Fruit fly (Drosophila melanogaster) whole organism, embryonic: ENCODE data around the gene Gfat2.

ENCODE experiments used
- Adf1 ChIP-seq: fragments of 200-800 bp; sonication (Bioruptor generic); IDR thresholded peaks from 2 replicates; pipeline ENCODE4 v1.3.6; 2022; ENCODE audit warnings: missing biosample characterization, missing genetic modification characterization
- Blimp-1 ChIP-seq: fragments of 200-800 bp; sonication (Bioruptor generic); optimal IDR thresholded peaks from 3 replicates; lab custom pipeline; 2018; ENCODE audit warnings: missing biosample characterization, missing genetic modification characterization, mild to moderate bottlenecking, moderate library complexity, missing genetic modification reagents
- CG10147 ChIP-seq: fragments of 200-800 bp; sonication (Bioruptor generic); optimal IDR thresholded peaks from 2 replicates; lab custom pipeline; 2019; ENCODE audit warnings: missing biosample characterization, mild to moderate bottlenecking, missing genetic modification characterization, moderate library complexity
- CG11398 ChIP-seq: fragments of 200-800 bp; sonication (Bioruptor generic); optimal IDR thresholded peaks from 2 replicates; lab custom pipeline; 2016; ENCODE audit warnings: missing biosample characterization, missing genetic modification characterization
- CG1233 ChIP-seq: fragments of 200-800 bp; sonication (Bioruptor generic); optimal IDR thresholded peaks from 4 replicates; lab custom pipeline; 2018; ENCODE audit warnings: missing biosample characterization, mild to moderate bottlenecking, missing genetic modification characterization
- CG13775 ChIP-seq: fragments of 200-800 bp; sonication (Bioruptor generic); optimal IDR thresholded peaks from 3 replicates; lab custom pipeline; 2017; ENCODE audit warnings: missing biosample characterization, mild to moderate bottlenecking, missing genetic modification characterization
- CG14667 ChIP-seq: fragments of 200-800 bp; sonication (Bioruptor generic); IDR thresholded peaks from 2 replicates; pipeline ENCODE4 v1.3.6; 2022; ENCODE audit warnings: missing biosample characterization, missing genetic modification characterization
- CG15011 ChIP-seq: fragments of 200-800 bp; sonication (Bioruptor generic); optimal IDR thresholded peaks from 3 replicates; lab custom pipeline; 2018; ENCODE audit warnings: missing biosample characterization, mild to moderate bottlenecking, missing genetic modification characterization
- CG15073 ChIP-seq: fragments of 200-800 bp; sonication (Bioruptor generic); optimal IDR thresholded peaks from 2 replicates; lab custom pipeline; 2016; ENCODE audit warnings: missing biosample characterization, missing genetic modification characterization
- CG15601 ChIP-seq: fragments of 200-800 bp; sonication (Bioruptor generic); optimal IDR thresholded peaks from 3 replicates; lab custom pipeline; 2019; ENCODE audit warnings: missing biosample characterization, mild to moderate bottlenecking, missing genetic modification characterization, moderate library complexity
- CG1647 ChIP-seq: fragments of 200-800 bp; sonication (Bioruptor generic); optimal IDR thresholded peaks from 3 replicates; lab custom pipeline; 2016; ENCODE audit warnings: missing biosample characterization, missing genetic modification characterization
- CG17385 ChIP-seq: fragments of 200-800 bp; sonication (Bioruptor generic); optimal IDR thresholded peaks from 3 replicates; lab custom pipeline; 2018; ENCODE audit warnings: missing biosample characterization, mild to moderate bottlenecking, missing genetic modification characterization
- CG2712 ChIP-seq: fragments of 200-800 bp; optimal IDR thresholded peaks from 3 replicates; lab custom pipeline; 2019; ENCODE audit warnings: missing biosample characterization, mild to moderate bottlenecking, missing genetic modification characterization, moderate library complexity
- CG2889 ChIP-seq: fragments of 200-800 bp; sonication (Bioruptor generic); IDR thresholded peaks from 3 replicates; pipeline ENCODE4 v1.3.6; 2022; ENCODE audit warnings: missing biosample characterization, missing genetic modification characterization
- CG30403 ChIP-seq: fragments of 200-800 bp; sonication (Bioruptor generic); optimal IDR thresholded peaks from 3 replicates; lab custom pipeline; 2016; ENCODE audit warnings: missing biosample characterization, missing genetic modification characterization
- CG31388 ChIP-seq: fragments of 200-800 bp; sonication (Bioruptor generic); optimal IDR thresholded peaks from 2 replicates; lab custom pipeline; 2016; ENCODE audit warnings: missing biosample characterization, missing genetic modification characterization
- CG33557 ChIP-seq: fragments of 200-800 bp; sonication (Bioruptor generic); optimal IDR thresholded peaks from 2 replicates; lab custom pipeline; 2019; ENCODE audit warnings: missing biosample characterization, mild to moderate bottlenecking, missing genetic modification characterization, moderate library complexity
- CG3407 ChIP-seq: fragments of 200-800 bp; sonication (Bioruptor generic); optimal IDR thresholded peaks from 2 replicates; lab custom pipeline; 2018; ENCODE audit warnings: missing biosample characterization, mild to moderate bottlenecking, missing genetic modification characterization
- CG34224 ChIP-seq: fragments of 200-800 bp; sonication (Bioruptor generic); IDR thresholded peaks from 3 replicates; pipeline ENCODE4 v1.3.6; 2022; ENCODE audit warnings: missing biosample characterization, missing genetic modification characterization; ENCODE audit not compliant: partially characterized antibody
- CG3995 ChIP-seq: fragments of 200-800 bp; sonication (Bioruptor generic); optimal IDR thresholded peaks from 3 replicates; lab custom pipeline; 2016; ENCODE audit warnings: missing biosample characterization, missing genetic modification characterization
- CG4282 ChIP-seq: fragments of 200-800 bp; sonication (Bioruptor generic); optimal IDR thresholded peaks from 2 replicates; lab custom pipeline; 2016; ENCODE audit warnings: missing biosample characterization, missing genetic modification characterization
- CG4360 ChIP-seq: fragments of 200-800 bp; sonication (Bioruptor generic); IDR thresholded peaks from 2 replicates; pipeline ENCODE4 v1.3.6; 2022; ENCODE audit warnings: missing biosample characterization, missing genetic modification characterization
- CG4854 ChIP-seq: fragments of 200-800 bp; sonication (Bioruptor generic); optimal IDR thresholded peaks from 2 replicates; lab custom pipeline; 2016; ENCODE audit warnings: missing biosample characterization, missing genetic modification characterization, inconsistent platforms
- CG6683 ChIP-seq: fragments of 200-800 bp; sonication (Bioruptor generic); optimal IDR thresholded peaks from 2 replicates; lab custom pipeline; 2017; ENCODE audit warnings: missing biosample characterization, mild to moderate bottlenecking, missing genetic modification characterization, missing genetic modification reagents
- CG7839 ChIP-seq: fragments of 200-800 bp; sonication (Bioruptor generic); optimal IDR thresholded peaks from 3 replicates; lab custom pipeline; 2018; ENCODE audit warnings: missing biosample characterization, mild to moderate bottlenecking, missing genetic modification characterization, moderate library complexity
- CG9727 ChIP-seq: fragments of 200-800 bp; sonication (Bioruptor generic); optimal IDR thresholded peaks from 3 replicates; lab custom pipeline; 2017; ENCODE audit warnings: missing biosample characterization, mild to moderate bottlenecking, missing genetic modification characterization
- Chrac-16 ChIP-seq: fragments of 200-800 bp; sonication (Bioruptor generic); optimal IDR thresholded peaks from 3 replicates; lab custom pipeline; 2016; ENCODE audit warnings: missing biosample characterization, missing genetic modification characterization
- CkIIα-i1 ChIP-seq: fragments of 200-800 bp; sonication (Bioruptor generic); IDR thresholded peaks from 2 replicates; pipeline ENCODE4 v1.3.6; 2022; ENCODE audit warnings: missing biosample characterization, missing genetic modification characterization
- HmgD ChIP-seq: fragments of 200-800 bp; sonication (Bioruptor generic); optimal IDR thresholded peaks from 3 replicates; lab custom pipeline; 2016; ENCODE audit warnings: missing biosample characterization, missing genetic modification characterization
- Hmr ChIP-seq: fragments of 200-800 bp; sonication (Bioruptor generic); optimal IDR thresholded peaks from 3 replicates; lab custom pipeline; 2017; ENCODE audit warnings: mild to moderate bottlenecking, missing biosample characterization, missing genetic modification reagents, missing genetic modification characterization
- Max ChIP-seq: fragments of 200-800 bp; sonication (Bioruptor generic); optimal IDR thresholded peaks from 2 replicates; lab custom pipeline; 2016; ENCODE audit warnings: missing biosample characterization, mild to moderate bottlenecking, missing genetic modification characterization
- Oli ChIP-seq: fragments of 200-800 bp; sonication (Bioruptor generic); optimal IDR thresholded peaks from 2 replicates; lab custom pipeline; 2018; ENCODE audit warnings: missing biosample characterization, mild to moderate bottlenecking, missing genetic modification characterization, moderate library complexity
- abd-A ChIP-seq: fragments of 200-800 bp; sonication (Bioruptor generic); optimal IDR thresholded peaks from 3 replicates; lab custom pipeline; 2019; ENCODE audit warnings: missing biosample characterization, mild to moderate bottlenecking, missing genetic modification characterization, moderate library complexity
- ara ChIP-seq: fragments of 200-800 bp; sonication (Bioruptor generic); IDR thresholded peaks from 2 replicates; pipeline ENCODE4 v1.3.6; 2022; ENCODE audit warnings: missing biosample characterization, missing genetic modification characterization
- eve ChIP-seq, 2 experiments: fragments of >200 bp; optimal IDR thresholded peaks; 2 replicates each; lab custom pipeline; 2017; ENCODE audit warnings: missing biosample characterization in 2 of 2, missing genetic modification characterization in 2 of 2
- fd96Cb ChIP-seq: fragments of 200-800 bp; sonication (Bioruptor generic); optimal IDR thresholded peaks from 2 replicates; lab custom pipeline; 2018; ENCODE audit warnings: missing biosample characterization, mild to moderate bottlenecking, missing genetic modification characterization, moderate library complexity
- fu2 ChIP-seq: fragments of 200-800 bp; sonication (Bioruptor generic); optimal IDR thresholded peaks from 2 replicates; lab custom pipeline; 2016; ENCODE audit warnings: missing biosample characterization, missing genetic modification characterization
- gcm ChIP-seq: fragments of 200-800 bp; sonication (Bioruptor generic); optimal IDR thresholded peaks from 2 replicates; lab custom pipeline; 2019; ENCODE audit warnings: missing biosample characterization, mild to moderate bottlenecking, missing genetic modification characterization, moderate library complexity
- grau ChIP-seq: fragments of 200-800 bp; optimal IDR thresholded peaks from 3 replicates; lab custom pipeline; 2019; ENCODE audit warnings: missing biosample characterization, mild to moderate bottlenecking, missing genetic modification characterization, moderate library complexity
- ham ChIP-seq: fragments of 200-800 bp; sonication (Bioruptor generic); IDR thresholded peaks from 2 replicates; pipeline ENCODE4 v1.3.6; 2022; ENCODE audit warnings: missing biosample characterization, missing genetic modification characterization
- ind ChIP-seq: fragments of 200-800 bp; sonication (Bioruptor generic); optimal IDR thresholded peaks from 3 replicates; lab custom pipeline; 2016; ENCODE audit warnings: missing biosample characterization, missing genetic modification characterization
- inv ChIP-seq: fragments of 200-800 bp; sonication (Bioruptor generic); IDR thresholded peaks from 2 replicates; pipeline ENCODE4 v1.3.6; 2022; ENCODE audit warnings: missing biosample characterization, missing genetic modification characterization; ENCODE audit not compliant: partially characterized antibody
- lmd ChIP-seq: fragments of 200-800 bp; sonication (Bioruptor generic); IDR thresholded peaks from 2 replicates; pipeline ENCODE4 v1.3.6; 2022; ENCODE audit warnings: missing biosample characterization, missing genetic modification characterization
- odd ChIP-seq: fragments of 200-800 bp; sonication (Bioruptor generic); optimal IDR thresholded peaks from 2 replicates; lab custom pipeline; 2017; ENCODE audit warnings: missing biosample characterization, mild to moderate bottlenecking, missing genetic modification characterization
- pb ChIP-seq: fragments of 200-800 bp; sonication (Bioruptor generic); optimal IDR thresholded peaks from 3 replicates; lab custom pipeline; 2016; ENCODE audit warnings: missing biosample characterization, missing genetic modification characterization
- pho ChIP-seq: fragments of 200-800 bp; sonication (Bioruptor generic); optimal IDR thresholded peaks from 2 replicates; lab custom pipeline; 2016; ENCODE audit warnings: missing biosample characterization, missing genetic modification characterization
- repo ChIP-seq: fragments of 200-800 bp; sonication (Bioruptor generic); optimal IDR thresholded peaks from 2 replicates; lab custom pipeline; 2016; ENCODE audit warnings: missing biosample characterization, missing genetic modification characterization
- ssp ChIP-seq: fragments of 200-800 bp; sonication (Bioruptor generic); IDR thresholded peaks from 2 replicates; pipeline ENCODE4 v1.3.6; 2022; ENCODE audit warnings: missing biosample characterization, missing genetic modification characterization
- tgo ChIP-seq: fragments of 200-800 bp; sonication (Bioruptor generic); IDR thresholded peaks from 3 replicates; pipeline ENCODE4 v1.3.6; 2022; ENCODE audit warnings: missing biosample characterization, missing genetic modification characterization
- tio ChIP-seq: fragments of 200-800 bp; sonication (Bioruptor generic); optimal IDR thresholded peaks from 2 replicates; lab custom pipeline; 2017; ENCODE audit warnings: missing biosample characterization, missing genetic modification characterization, inconsistent platforms
- trh ChIP-seq: fragments of 200-800 bp; sonication (Bioruptor generic); optimal IDR thresholded peaks from 2 replicates; lab custom pipeline; 2016; ENCODE audit warnings: missing biosample characterization, missing genetic modification characterization
- wdn ChIP-seq: fragments of 200-800 bp; sonication (Bioruptor generic); IDR thresholded peaks from 2 replicates; pipeline ENCODE4 v1.3.6; 2022; ENCODE audit warnings: missing biosample characterization, missing genetic modification characterization

Gfat2 gene

DNA sequence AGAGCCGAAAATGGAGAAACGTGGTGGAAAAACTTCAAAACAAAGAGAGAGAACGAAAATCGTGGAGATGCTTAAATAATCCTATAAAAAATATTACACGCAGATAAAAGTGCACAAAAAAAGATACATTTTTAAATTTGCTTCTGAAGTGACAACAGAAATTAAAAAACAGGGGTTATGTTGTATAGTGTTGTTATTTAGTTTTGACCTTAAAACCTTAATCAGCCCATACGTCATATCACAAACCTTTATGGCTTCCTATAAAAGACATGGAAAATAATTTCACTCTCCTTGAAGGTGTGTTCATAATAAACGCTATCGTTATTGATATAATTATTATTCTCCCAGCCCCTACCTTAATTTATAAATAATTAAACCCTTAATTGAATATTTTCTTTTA lies 12.4 kb downstream of the Gfat2 start (continued):
- no peak for TF ChIP-seq CG6683 (GFP tag; lab: Kevin White, UChicago)
- TF ChIP-seq Oli (tag; lab: Kevin White, UChicago) = peak; percentile 69
- no peak for TF ChIP-seq ara (GFP tag; lab: Robert Waterston, UW)
- peak; percentile 36 for TF ChIP-seq CG13775 (GFP tag; lab: Kevin White, UChicago)
- TF ChIP-seq wdn = no peak
- peak; percentile 0 for TF ChIP-seq fd96Cb
- TF ChIP-seq CG1647 (GFP tag; lab: Kevin White, UChicago) = no peak
- no peak for TF ChIP-seq ham (GFP tag; lab: Robert Waterston, UW)
- no peak for TF ChIP-seq CG10147 (GFP tag; lab: Kevin White, UChicago)
- no peak for TF ChIP-seq odd (GFP tag; lab: Kevin White, UChicago)
- no peak for TF ChIP-seq Adf1 (GFP tag; lab: Robert Waterston, UW)
- TF ChIP-seq Max (GFP tag; lab: Kevin White, UChicago) = no peak
- no peak for TF ChIP-seq CG11398 (GFP tag; lab: Kevin White, UChicago)
- peak; percentile 64 for TF ChIP-seq CG7839 (tag; lab: Kevin White, UChicago)
- TF ChIP-seq CG2712 (tag; lab: Kevin White, UChicago) = peak; percentile 40
- TF ChIP-seq eve (GFP tag; optimal IDR thresholded peaks at IDR 0.05; lab: Kevin White, UChicago) = no peak
- TF ChIP-seq CG4854 = no peak
- TF ChIP-seq grau = peak; percentile 31
- TF ChIP-seq CG1233 (GFP tag; lab: Kevin White, UChicago) = no peak
- TF ChIP-seq pb (GFP tag; lab: Kevin White, UChicago) = no peak
- no peak for TF ChIP-seq tgo (GFP tag; lab: Robert Waterston, UW)
- no peak for TF ChIP-seq CG34224
- TF ChIP-seq CG31388 = no peak
- peak; percentile 18 for TF ChIP-seq CG17385 (GFP tag; lab: Kevin White, UChicago)
- TF ChIP-seq abd-A (tag; lab: Kevin White, UChicago) = no peak
- no peak for TF ChIP-seq gcm (GFP tag; lab: Kevin White, UChicago)
- TF ChIP-seq CG15011 (GFP tag; lab: Kevin White, UChicago) = peak; percentile 1
- peak; percentile 1 for TF ChIP-seq trh (GFP tag; lab: Kevin White, UChicago)
- TF ChIP-seq tio (GFP tag; lab: Kevin White, UChicago) = peak; percentile 62
- no peak for TF ChIP-seq CG2889 (GFP tag; lab: Robert Waterston, UW)
- TF ChIP-seq CG33557 = no peak
- peak; percentile 35 for TF ChIP-seq Hmr (GFP tag; lab: Kevin White, UChicago)
- TF ChIP-seq CG15073 (GFP tag; lab: Kevin White, UChicago) = no peak
- TF ChIP-seq CkIIα-i1 (GFP tag; lab: Robert Waterston, UW) = no peak
- TF ChIP-seq CG4360 (GFP tag; lab: Robert Waterston, UW) = no peak
- TF ChIP-seq HmgD = no peak
- no peak for TF ChIP-seq CG3995 (GFP tag; lab: Kevin White, UChicago)
- peak; percentile 19 for TF ChIP-seq CG3407 (GFP tag; lab: Kevin White, UChicago)
- peak; percentile 4 for TF ChIP-seq Blimp-1 (GFP tag; lab: Kevin White, UChicago)
- TF ChIP-seq ssp (GFP tag; lab: Robert Waterston, UW) = no peak
- no peak for TF ChIP-seq CG14667 (GFP tag; lab: Robert Waterston, UW)
- TF ChIP-seq pho (GFP tag; lab: Kevin White, UChicago) = peak; percentile 1
- TF ChIP-seq repo = no peak
- TF ChIP-seq inv (GFP tag; lab: Robert Waterston, UW) = no peak
- TF ChIP-seq ind = peak; percentile 26
- peak; percentile 4 for TF ChIP-seq Chrac-16
- peak; percentile 64 for TF ChIP-seq CG30403 (GFP tag; lab: Kevin White, UChicago)
- TF ChIP-seq CG4282 = no peak
- TF ChIP-seq CG15601 (tag; lab: Kevin White, UChicago) = no peak
- TF ChIP-seq fu2 (GFP tag; lab: Kevin White, UChicago) = no peak
- no peak for TF ChIP-seq lmd (GFP tag; lab: Robert Waterston, UW)
- peak; percentile 30 for TF ChIP-seq CG9727 (GFP tag; lab: Kevin White, UChicago)
